Worm (Caenorhabditis elegans): ENCODE results near the gene F39D8.3.

Gene F39D8.3

ce11 chrX:15441686-15442067 is 20.9 kb downstream of the F39D8.3 start, which contains the start of gene nkat-3:
Gene nkat-3 (plus strand): TSS chrX:15441731.
- TF ChIP-seq jun-1 (tag; optimal IDR thresholded peaks at IDR 0.05) (no peak), unc-98 (GFP tag; IDR thresholded peaks at IDR 0.05) (no peak), ceh-82 (tag; optimal IDR thresholded peaks at IDR 0.05) (no peak), tbx-2 (tag; optimal IDR thresholded peaks at IDR 0.05) (no peak), snu-23 (GFP tag; optimal IDR thresholded peaks at IDR 0.05) (no peak), nhr-237 (tag; optimal IDR thresholded peaks at IDR 0.05) (no peak), ama-1 (optimal IDR thresholded peaks at IDR 0.05) (no peak), lin-35 (GFP tag; optimal IDR thresholded peaks at IDR 0.05) (no peak), elt-2 (tag; optimal IDR thresholded peaks at IDR 0.05) (no peak), swsn-7 (tag; optimal IDR thresholded peaks at IDR 0.05) (no peak), nhr-76 (tag; optimal IDR thresholded peaks at IDR 0.05) (no peak), hpl-2 (GFP tag; optimal IDR thresholded peaks at IDR 0.05) (no peak)

ce11 chrX:15446292-15446794 is 25.6 kb downstream of the F39D8.3 start, which contains the start of gene R03A10.5:
Gene R03A10.5 (plus strand): TSS chrX:15446722.
- TF ChIP-seq nhr-85 (tag) (peak; percentile 81), grh-1 (GFP tag; IDR thresholded peaks at IDR 0.05) (peak; percentile 75), rnt-1 (tag; optimal IDR thresholded peaks at IDR 0.05) (no peak), efl-1 (optimal IDR thresholded peaks at IDR 0.05) (no peak), efl-1 (GFP tag; optimal IDR thresholded peaks at IDR 0.05 in 1 of 2) (no peak), nhr-76 (tag; optimal IDR thresholded peaks at IDR 0.05) (no peak), unc-30 (tag; optimal IDR thresholded peaks at IDR 0.05) (no peak), Y116A8C.19 (tag; optimal IDR thresholded peaks at IDR 0.05; ENCODE audit: borderline replicate concordance) (no peak), lin-14 (GFP tag; optimal IDR thresholded peaks at IDR 0.05) (peak; percentile 61), snu-23 (GFP tag; optimal IDR thresholded peaks at IDR 0.05) (no peak), blmp-1 (tag; optimal IDR thresholded peaks at IDR 0.05) (peak; percentile 38), nhr-19 (GFP tag; conservative IDR thresholded peaks at IDR 0.05) (0 out of 2 replicates have a peak, but pooled peaks have one; percentile 5), nhr-28 (tag; optimal IDR thresholded peaks at IDR 0.05) (no peak), mef-2 (tag; optimal IDR thresholded peaks at IDR 0.05) (no peak)

ce11 chrX:15465050-15465449 is 44.3 kb downstream of the F39D8.3 start:
- TF ChIP-seq sup-37 (GFP tag; optimal IDR thresholded peaks at IDR 0.05) = no peak

- TF ChIP-seq nhr-20 (tag; optimal IDR thresholded peaks at IDR 0.05) (no peak), unc-130 (tag; optimal IDR thresholded peaks at IDR 0.05) (no peak), sptf-1 (tag; optimal IDR thresholded peaks at IDR 0.05) (no peak), ztf-11 (tag; optimal IDR thresholded peaks at IDR 0.05) (no peak), elt-3 (tag; optimal IDR thresholded peaks at IDR 0.05) (no peak), nhr-47 (tag; optimal IDR thresholded peaks at IDR 0.05) (no peak)
Measured at ce11 chrX:15466032-15466431, 45.3 kb downstream of the F39D8.3 start, which contains the start of gene sprr-1. Gene sprr-1 (plus strand): TSS chrX:15466300.

- TF ChIP-seq lin-39 (tag; optimal IDR thresholded peaks at IDR 0.05) (no peak), mab-9 (GFP tag; IDR thresholded peaks at IDR 0.05) (no peak), snpc-4 (tag; optimal IDR thresholded peaks at IDR 0.05) (peak; percentile 24), ces-1 (GFP tag; optimal IDR thresholded peaks at IDR 0.05) (no peak), C34B4.2 (tag; optimal IDR thresholded peaks at IDR 0.05) (no peak), zip-4 (GFP tag; optimal IDR thresholded peaks at IDR 0.05) (no peak)
Measured at ce11 chrX:15468657-15469056, 47.9 kb downstream of the F39D8.3 start.
